Worm (Caenorhabditis elegans): ENCODE measurements around the gene cmk-1.

- TF ChIP-seq fkh-10 (GFP tag; optimal IDR thresholded peaks at IDR 0.05) (no peak), skn-1 (tag; optimal IDR thresholded peaks at IDR 0.05) (no peak)
Observed at ce11 chrIV:1833115-1833514, 8.8 kb downstream of the cmk-1 start.

Data from whole organism, L3 larva.